Fruit fly (Drosophila melanogaster) whole organism, embryonic: ENCODE data around the gene wtrw.

Experiments
- Aef1 ChIP-seq: fragments of 200-800 bp; sonication (Bioruptor generic); IDR thresholded peaks from 3 replicates; pipeline ENCODE4 v1.3.6; 2022; ENCODE audit warnings: missing biosample characterization, missing genetic modification characterization
- Antp ChIP-seq: fragments of 200-800 bp; sonication (Bioruptor generic); optimal IDR thresholded peaks from 3 replicates; lab custom pipeline; 2016; ENCODE audit warnings: missing biosample characterization, missing genetic modification characterization
- Bdp1 ChIP-seq: fragments of 200-800 bp; sonication (Bioruptor generic); optimal IDR thresholded peaks from 3 replicates; lab custom pipeline; 2016; ENCODE audit warnings: missing biosample characterization, missing genetic modification characterization
- CG10431 ChIP-seq: fragments of 200-800 bp; sonication (Bioruptor generic); optimal IDR thresholded peaks from 3 replicates; lab custom pipeline; 2018; ENCODE audit warnings: missing biosample characterization, mild to moderate bottlenecking, missing genetic modification characterization
- CG12155 ChIP-seq: fragments of 200-800 bp; sonication (Bioruptor generic); optimal IDR thresholded peaks from 3 replicates; lab custom pipeline; 2016; ENCODE audit warnings: missing biosample characterization, missing genetic modification characterization
- CG12769 ChIP-seq: fragments of 200-800 bp; sonication (Bioruptor generic); optimal IDR thresholded peaks from 2 replicates; lab custom pipeline; 2019; ENCODE audit warnings: missing biosample characterization, mild to moderate bottlenecking, missing genetic modification characterization, moderate library complexity
- CG14710 ChIP-seq: fragments of 200-800 bp; sonication (Bioruptor generic); optimal IDR thresholded peaks from 3 replicates; lab custom pipeline; 2019; ENCODE audit warnings: missing biosample characterization, mild to moderate bottlenecking, missing genetic modification characterization, moderate library complexity
- CG16813 ChIP-seq: fragments of 200-800 bp; sonication (Bioruptor generic); IDR thresholded peaks from 3 replicates; pipeline ENCODE4 v1.3.6; 2022; ENCODE audit warnings: missing biosample characterization, missing genetic modification characterization; ENCODE audit not compliant: partially characterized antibody
- CG17361 ChIP-seq: fragments of 200-800 bp; sonication (Bioruptor generic); IDR thresholded peaks from 3 replicates; pipeline ENCODE4 v1.3.6; 2022; ENCODE audit warnings: missing biosample characterization, missing genetic modification characterization
- CG18599 ChIP-seq: fragments of 200-800 bp; sonication (Bioruptor generic); optimal IDR thresholded peaks from 3 replicates; lab custom pipeline; 2017; ENCODE audit warnings: missing biosample characterization, missing genetic modification characterization, mild to moderate bottlenecking, moderate library complexity, missing genetic modification reagents
- CG18619 ChIP-seq: fragments of 200-800 bp; sonication (Bioruptor generic); optimal IDR thresholded peaks from 3 replicates; lab custom pipeline; 2017; ENCODE audit warnings: missing biosample characterization, mild to moderate bottlenecking, missing genetic modification characterization
- CG18764 ChIP-seq: fragments of 200-800 bp; sonication (Bioruptor generic); optimal IDR thresholded peaks from 3 replicates; lab custom pipeline; 2016; ENCODE audit warnings: missing biosample characterization, missing genetic modification characterization
- CG2199 ChIP-seq: fragments of 200-800 bp; sonication (Bioruptor generic); IDR thresholded peaks from 3 replicates; pipeline ENCODE4 v1.3.6; 2022; ENCODE audit warnings: missing biosample characterization, missing genetic modification characterization
- CG32532 ChIP-seq: fragments of 200-800 bp; sonication (Bioruptor generic); IDR thresholded peaks from 2 replicates; pipeline ENCODE4 v1.3.6; 2022; ENCODE audit warnings: missing biosample characterization, missing genetic modification characterization
- CG3281 ChIP-seq: fragments of 200-800 bp; sonication (Bioruptor generic); optimal IDR thresholded peaks from 3 replicates; lab custom pipeline; 2017; ENCODE audit warnings: missing biosample characterization, mild to moderate bottlenecking, missing genetic modification characterization
- CG5245 ChIP-seq: fragments of 200-800 bp; sonication (Bioruptor generic); optimal IDR thresholded peaks from 3 replicates; lab custom pipeline; 2016; ENCODE audit warnings: missing biosample characterization, missing genetic modification characterization
- CG8924 ChIP-seq: fragments of 200-800 bp; optimal IDR thresholded peaks from 3 replicates; lab custom pipeline; 2019; ENCODE audit warnings: missing biosample characterization, mild to moderate bottlenecking, missing genetic modification characterization, moderate library complexity
- CG9215 ChIP-seq: fragments of 200-800 bp; sonication (Bioruptor generic); IDR thresholded peaks from 2 replicates; pipeline ENCODE4 v1.3.6; 2022; ENCODE audit warnings: missing biosample characterization, missing genetic modification characterization
- CTCF ChIP-seq: fragments of 200-800 bp; sonication (Bioruptor generic); optimal IDR thresholded peaks from 2 replicates; lab custom pipeline; 2017; ENCODE audit warnings: missing biosample characterization, mild to moderate bottlenecking, missing genetic modification characterization, moderate library complexity
- Dbx ChIP-seq: fragments of 200-800 bp; sonication (Bioruptor generic); IDR thresholded peaks from 3 replicates; pipeline ENCODE4 v1.3.6; 2022; ENCODE audit warnings: missing biosample characterization, missing genetic modification characterization
- Dref ChIP-seq: fragments of 200-800 bp; sonication (Bioruptor generic); IDR thresholded peaks from 2 replicates; pipeline ENCODE4 v1.3.6; 2022; ENCODE audit warnings: missing biosample characterization, missing genetic modification characterization
- Fer2 ChIP-seq: fragments of 200-800 bp; sonication (Bioruptor generic); optimal IDR thresholded peaks from 2 replicates; lab custom pipeline; 2018; ENCODE audit warnings: missing biosample characterization, mild to moderate bottlenecking, missing genetic modification characterization, moderate library complexity
- GATAe ChIP-seq: fragments of 200-800 bp; sonication (Bioruptor generic); conservative IDR thresholded peaks from 2 replicates; pipeline ENCODE4 v1.3.6; 2022; ENCODE audit warnings: missing biosample characterization, missing genetic modification characterization
- HHEX ChIP-seq: fragments of 200-800 bp; sonication (Bioruptor generic); optimal IDR thresholded peaks from 3 replicates; lab custom pipeline; 2017; ENCODE audit warnings: missing biosample characterization, mild to moderate bottlenecking, missing genetic modification characterization, missing genetic modification reagents
- HmgD ChIP-seq: fragments of 200-800 bp; sonication (Bioruptor generic); optimal IDR thresholded peaks from 3 replicates; lab custom pipeline; 2016; ENCODE audit warnings: missing biosample characterization, missing genetic modification characterization
- Hr3 ChIP-seq: fragments of 200-800 bp; sonication (Bioruptor generic); optimal IDR thresholded peaks from 3 replicates; lab custom pipeline; 2016; ENCODE audit warnings: missing biosample characterization, missing genetic modification characterization
- Mad ChIP-seq: fragments of 200-800 bp; sonication (Bioruptor generic); optimal IDR thresholded peaks from 2 replicates; lab custom pipeline; 2016; ENCODE audit warnings: missing biosample characterization, missing genetic modification characterization
- NC2β ChIP-seq: fragments of 200-800 bp; sonication (Bioruptor generic); optimal IDR thresholded peaks from 2 replicates; lab custom pipeline; 2016; ENCODE audit warnings: missing biosample characterization, missing genetic modification characterization
- Neu2 ChIP-seq: fragments of 200-800 bp; sonication (Bioruptor generic); optimal IDR thresholded peaks from 3 replicates; lab custom pipeline; 2016; ENCODE audit warnings: missing biosample characterization, missing genetic modification characterization, borderline replicate concordance
- Optix ChIP-seq: fragments of 200-800 bp; sonication (Bioruptor generic); IDR thresholded peaks from 3 replicates; pipeline ENCODE4 v1.3.6; 2022; ENCODE audit warnings: missing biosample characterization, missing genetic modification characterization
- Sox102F ChIP-seq: fragments of 200-800 bp; sonication (Bioruptor generic); optimal IDR thresholded peaks from 2 replicates; lab custom pipeline; 2018; ENCODE audit warnings: missing biosample characterization, mild to moderate bottlenecking, missing genetic modification characterization, moderate library complexity
- Taf1 ChIP-seq: fragments of 200-800 bp; sonication (Bioruptor generic); IDR thresholded peaks from 2 replicates; pipeline ENCODE4 v1.3.6; 2022; ENCODE audit warnings: missing biosample characterization, missing genetic modification characterization
- Trl ChIP-seq, 3 experiments: fragments of >200 bp in 2 of 3; fragments of 200-800 bp in 1 of 3; sonication (Bioruptor generic) in 1 of 3; optimal IDR thresholded peaks; 2 replicates in 1 of 3; 3 replicates in 2 of 3; lab custom pipeline; 2016 to 2017; ENCODE audit warnings: missing biosample characterization in 1 of 3, missing genetic modification characterization in 1 of 3
- br ChIP-seq: fragments of >200 bp; optimal IDR thresholded peaks from 2 replicates; lab custom pipeline; 2017
- cad ChIP-seq: fragments of >200 bp; optimal IDR thresholded peaks from 2 replicates; lab custom pipeline; 2017; ENCODE audit warnings: missing biosample characterization, missing genetic modification characterization
- corto ChIP-seq: fragments of 200-800 bp; sonication (Bioruptor generic); optimal IDR thresholded peaks from 2 replicates; lab custom pipeline; 2016; ENCODE audit warnings: missing biosample characterization, mild to moderate bottlenecking, missing genetic modification characterization, moderate library complexity
- dan ChIP-seq: fragments of 200-800 bp; sonication (Bioruptor generic); IDR thresholded peaks from 2 replicates; pipeline ENCODE4 v1.3.6; 2022; ENCODE audit warnings: missing biosample characterization, missing genetic modification characterization
- fd96Cb ChIP-seq: fragments of 200-800 bp; sonication (Bioruptor generic); optimal IDR thresholded peaks from 2 replicates; lab custom pipeline; 2018; ENCODE audit warnings: missing biosample characterization, mild to moderate bottlenecking, missing genetic modification characterization, moderate library complexity
- grau ChIP-seq: fragments of 200-800 bp; optimal IDR thresholded peaks from 3 replicates; lab custom pipeline; 2019; ENCODE audit warnings: missing biosample characterization, mild to moderate bottlenecking, missing genetic modification characterization, moderate library complexity
- grn ChIP-seq: fragments of 200-800 bp; sonication (Bioruptor generic); optimal IDR thresholded peaks from 3 replicates; lab custom pipeline; 2017; ENCODE audit warnings: missing biosample characterization, missing genetic modification characterization
- her ChIP-seq: fragments of 200-800 bp; sonication (Bioruptor generic); optimal IDR thresholded peaks from 2 replicates; lab custom pipeline; 2016; ENCODE audit warnings: missing biosample characterization, missing genetic modification characterization
- knrl ChIP-seq: fragments of 200-800 bp; sonication (Bioruptor generic); IDR thresholded peaks from 3 replicates; pipeline ENCODE4 v1.3.6; 2022; ENCODE audit warnings: missing biosample characterization, missing genetic modification characterization; ENCODE audit not compliant: partially characterized antibody
- nmo ChIP-seq: fragments of 200-800 bp; sonication (Bioruptor generic); optimal IDR thresholded peaks from 2 replicates; lab custom pipeline; 2018; ENCODE audit warnings: missing biosample characterization, mild to moderate bottlenecking, missing genetic modification characterization, moderate library complexity
- odd ChIP-seq: fragments of 200-800 bp; sonication (Bioruptor generic); optimal IDR thresholded peaks from 2 replicates; lab custom pipeline; 2017; ENCODE audit warnings: missing biosample characterization, mild to moderate bottlenecking, missing genetic modification characterization
- onecut ChIP-seq: fragments of 200-800 bp; sonication (Bioruptor generic); IDR thresholded peaks from 2 replicates; pipeline ENCODE4 v1.3.6; 2022; ENCODE audit warnings: missing biosample characterization, missing genetic modification characterization
- pita ChIP-seq: fragments of 200-800 bp; sonication (Bioruptor generic); optimal IDR thresholded peaks from 2 replicates; lab custom pipeline; 2017; ENCODE audit warnings: missing biosample characterization, mild to moderate bottlenecking, missing genetic modification characterization
- pum ChIP-seq: fragments of 200-800 bp; sonication (Bioruptor generic); optimal IDR thresholded peaks from 2 replicates; lab custom pipeline; 2016; ENCODE audit warnings: missing biosample characterization, missing genetic modification characterization
- ranshi ChIP-seq: fragments of 200-800 bp; sonication (Bioruptor generic); IDR thresholded peaks from 2 replicates; pipeline ENCODE4 v1.3.6; 2022; ENCODE audit warnings: missing biosample characterization, missing genetic modification characterization
- slou ChIP-seq: fragments of 200-800 bp; sonication (Bioruptor generic); optimal IDR thresholded peaks from 3 replicates; lab custom pipeline; 2016; ENCODE audit warnings: missing biosample characterization, missing genetic modification characterization
- stc ChIP-seq: fragments of 200-800 bp; sonication (Bioruptor generic); IDR thresholded peaks from 2 replicates; pipeline ENCODE4 v1.3.6; 2022; ENCODE audit warnings: missing biosample characterization, missing genetic modification characterization
- toy ChIP-seq: fragments of 200-800 bp; sonication (Bioruptor generic); IDR thresholded peaks from 2 replicates; pipeline ENCODE4 v1.3.6; 2022; ENCODE audit warnings: missing biosample characterization, missing genetic modification characterization

wtrw gene

DNA sequence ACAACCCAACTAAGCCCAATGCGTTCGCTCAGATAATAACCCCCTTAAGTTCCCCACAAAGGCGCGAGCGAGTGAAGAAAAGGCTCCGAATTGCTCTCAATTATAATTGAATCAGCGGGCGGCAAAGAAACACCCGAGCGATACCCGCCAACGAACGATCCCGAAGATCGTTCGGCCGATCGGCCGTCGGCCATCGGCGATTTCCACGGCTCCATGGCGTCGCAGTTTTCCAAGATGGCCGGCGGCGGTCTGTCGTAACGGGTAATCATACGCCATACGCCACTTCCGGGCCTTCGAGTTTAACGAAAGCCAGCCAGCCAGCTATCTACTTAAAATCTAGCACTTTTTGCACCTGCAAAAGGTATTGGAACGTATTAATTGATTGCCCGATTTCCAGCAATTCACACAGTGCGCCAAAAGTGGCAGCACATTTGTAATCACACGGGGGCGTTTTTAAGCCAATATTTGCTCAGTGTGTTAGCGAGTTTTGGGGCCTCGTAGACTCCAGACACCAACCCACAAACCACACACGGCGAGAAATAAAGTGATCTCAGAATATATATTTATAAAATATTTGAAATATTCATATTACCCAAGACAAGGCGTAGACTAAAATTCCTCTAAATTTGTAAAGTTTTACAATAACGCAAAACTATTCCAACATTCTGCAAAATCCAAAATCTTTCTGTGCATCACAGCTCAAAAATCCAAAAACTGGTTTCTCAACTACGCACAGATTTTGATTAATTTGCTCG is 1.3 kb downstream of the wtrw start (continued):
- no peak for TF ChIP-seq slou
- TF ChIP-seq Mad (GFP tag; lab: Kevin White, UChicago), result no peak
- no peak for TF ChIP-seq Antp (GFP tag; lab: Kevin White, UChicago)
- no peak for TF ChIP-seq CTCF (GFP tag; lab: Kevin White, UChicago)
- peak; percentile 66 for TF ChIP-seq CG18599 (GFP tag; lab: Kevin White, UChicago)
- peak; percentile 7 for TF ChIP-seq HHEX (GFP tag; lab: Kevin White, UChicago)
- peak; percentile 79 for TF ChIP-seq Dbx
- TF ChIP-seq HmgD (GFP tag; lab: Kevin White, UChicago), result no peak
- TF ChIP-seq CG16813 (GFP tag; lab: Robert Waterston, UW), result no peak
- peak; percentile 2 for TF ChIP-seq CG5245 (GFP tag; lab: Kevin White, UChicago)
- TF ChIP-seq br (lab: Kevin White, UChicago), result no peak
- TF ChIP-seq Sox102F (GFP tag; lab: Kevin White, UChicago), result peak; percentile 2
- TF ChIP-seq grn, result no peak
- no peak for TF ChIP-seq CG10431 (GFP tag; lab: Kevin White, UChicago)
- peak; percentile 59 for TF ChIP-seq Aef1 (GFP tag; lab: Robert Waterston, UW)
- TF ChIP-seq fd96Cb (tag; lab: Kevin White, UChicago), result no peak
- no peak for TF ChIP-seq Neu2
- TF ChIP-seq toy, result no peak
- TF ChIP-seq CG14710 (tag; lab: Kevin White, UChicago), result no peak
- TF ChIP-seq grau (tag; lab: Kevin White, UChicago), result peak; percentile 31
- TF ChIP-seq Hr3, result no peak
- TF ChIP-seq pita, result no peak
- no peak for TF ChIP-seq cad (GFP tag; lab: Kevin White, UChicago)
- no peak for TF ChIP-seq nmo (GFP tag; lab: Kevin White, UChicago)
- TF ChIP-seq CG9215 (GFP tag; lab: Robert Waterston, UW), result peak; percentile 48; the same call in 1 of the 2 replicates
- no peak for TF ChIP-seq her (GFP tag; lab: Kevin White, UChicago)
- no peak for TF ChIP-seq corto (GFP tag; lab: Kevin White, UChicago)
- TF ChIP-seq knrl (GFP tag; lab: Robert Waterston, UW), result no peak
- TF ChIP-seq CG12769 (tag; lab: Kevin White, UChicago), result peak; percentile 58
- peak; percentile 78 for TF ChIP-seq CG32532
- TF ChIP-seq pum (GFP tag; lab: Kevin White, UChicago), result no peak
- peak; percentile 36 for TF ChIP-seq odd
- peak; percentile 38 for TF ChIP-seq CG18619
- TF ChIP-seq ranshi (GFP tag; lab: Robert Waterston, UW), result no peak; the same call in 1 of the 2 replicates
- no peak for TF ChIP-seq CG18764 (GFP tag; lab: Kevin White, UChicago)
- 0 out of 2 replicates have a peak, but pooled peaks have one; percentile 28 for TF ChIP-seq GATAe
- peak; percentile 50 for TF ChIP-seq CG3281 (GFP tag; lab: Kevin White, UChicago)
- TF ChIP-seq CG2199 (GFP tag; lab: Robert Waterston, UW), result no peak
- TF ChIP-seq dan, result no peak
- peak; percentile 57; the same call in 2 of the 3 replicates for TF ChIP-seq CG17361 (GFP tag; lab: Robert Waterston, UW)
- no peak for TF ChIP-seq Optix
- peak; percentile 44; the same call in 1 of the 2 replicates for TF ChIP-seq stc (GFP tag; lab: Robert Waterston, UW)
- no peak for TF ChIP-seq onecut (GFP tag; lab: Robert Waterston, UW)
- TF ChIP-seq CG8924 (tag; lab: Kevin White, UChicago), result peak; percentile 28
- no peak for TF ChIP-seq NC2β (GFP tag; lab: Kevin White, UChicago)
- TF ChIP-seq Dref, result no peak
- no peak for TF ChIP-seq CG12155 (GFP tag; lab: Kevin White, UChicago)
- TF ChIP-seq Bdp1 (GFP tag; lab: Kevin White, UChicago), result no peak
- TF ChIP-seq Trl (optimal IDR thresholded peaks at IDR 0.05; lab: Kevin White, UChicago), result no peak
- no peak for TF ChIP-seq Trl (GFP tag; optimal IDR thresholded peaks at IDR 0.05; lab: Kevin White, UChicago)
- no peak for TF ChIP-seq Fer2 (tag; lab: Kevin White, UChicago)
- peak; percentile 62 for TF ChIP-seq Taf1 (GFP tag; lab: Robert Waterston, UW)
